Worm (Caenorhabditis elegans) whole organism, L2 larva: ENCODE measurements around the gene coh-4.
A peak's percentile ranks its signal among the peaks of the same experiment; 100 is the strongest.

Experiments
- C34F6.9 ChIP-seq: fragments of 150-350 bp; optimal IDR thresholded peaks from 2 replicates; lab custom pipeline; 2014; ENCODE audit warnings: missing biosample characterization, missing genetic modification characterization
- F13H6.1 ChIP-seq: sonication (generic microtip); optimal IDR thresholded peaks from 2 replicates; lab custom pipeline; 2016; ENCODE audit warnings: missing genetic modification characterization, missing compliant biosample characterization
- Y55F3AM.14 ChIP-seq: fragments of 200-800 bp; sonication (Bioruptor generic); optimal IDR thresholded peaks from 2 replicates; lab custom pipeline; 2018; ENCODE audit warnings: mild to moderate bottlenecking, missing genetic modification characterization, missing compliant biosample characterization
- ZK546.5 ChIP-seq: sonication (generic microtip); optimal IDR thresholded peaks from 2 replicates; lab custom pipeline; 2017; ENCODE audit warnings: missing biosample characterization, missing genetic modification characterization
- alr-1 ChIP-seq: fragments of 150-350 bp; optimal IDR thresholded peaks from 2 replicates; lab custom pipeline; 2014; ENCODE audit warnings: missing biosample characterization, missing genetic modification characterization
- ama-1 ChIP-seq: fragments of 150-350 bp; optimal IDR thresholded peaks from 2 replicates; lab custom pipeline; 2018; ENCODE audit warnings: inconsistent platforms
- blmp-1 ChIP-seq: sonication (generic microtip); optimal IDR thresholded peaks from 2 replicates; lab custom pipeline; 2017; ENCODE audit warnings: missing genetic modification characterization, mild to moderate bottlenecking, missing compliant biosample characterization, antibody characterized with exemption, moderate library complexity; ENCODE audit not compliant: insufficient read depth
- ceh-16 ChIP-seq: fragments of 150-350 bp; optimal IDR thresholded peaks from 2 replicates; lab custom pipeline; 2014; ENCODE audit warnings: missing biosample characterization, missing genetic modification characterization
- ceh-82 ChIP-seq: fragments of 150-350 bp; optimal IDR thresholded peaks from 2 replicates; lab custom pipeline; 2014; ENCODE audit warnings: missing biosample characterization, missing genetic modification characterization
- crh-2 ChIP-seq: sonication (generic microtip); optimal IDR thresholded peaks from 2 replicates; lab custom pipeline; 2017; ENCODE audit warnings: missing biosample characterization, missing genetic modification characterization
- dmd-4 ChIP-seq: sonication (generic microtip); optimal IDR thresholded peaks from 2 replicates; lab custom pipeline; 2017; ENCODE audit warnings: missing biosample characterization, missing genetic modification characterization
- egl-27 ChIP-seq: sonication (generic microtip); optimal IDR thresholded peaks from 3 replicates; lab custom pipeline; 2017; ENCODE audit warnings: missing biosample characterization, missing genetic modification reagents, missing genetic modification characterization
- elt-1 ChIP-seq: fragments of 150-350 bp; optimal IDR thresholded peaks from 2 replicates; lab custom pipeline; 2014; ENCODE audit warnings: missing biosample characterization, missing genetic modification characterization
- elt-3 ChIP-seq: sonication (generic microtip); optimal IDR thresholded peaks from 2 replicates; lab custom pipeline; 2017; ENCODE audit warnings: missing biosample characterization, missing genetic modification characterization
- fos-1 ChIP-seq: fragments of 150-350 bp; optimal IDR thresholded peaks from 2 replicates; lab custom pipeline; 2014; ENCODE audit warnings: missing biosample characterization, missing genetic modification characterization
- gmeb-1 ChIP-seq: fragments of 150-350 bp; optimal IDR thresholded peaks from 2 replicates; lab custom pipeline; 2014; ENCODE audit warnings: missing biosample characterization, missing genetic modification characterization
- lin-11 ChIP-seq: fragments of 150-350 bp; sonication (generic microtip); optimal IDR thresholded peaks from 2 replicates; lab custom pipeline; 2014; ENCODE audit warnings: missing biosample characterization, missing genetic modification characterization, inconsistent platforms, mixed read lengths
- lin-13 ChIP-seq: fragments of 150-350 bp; optimal IDR thresholded peaks from 2 replicates; lab custom pipeline; 2014; ENCODE audit warnings: missing biosample characterization, missing genetic modification reagents, missing genetic modification characterization
- lin-39 ChIP-seq: fragments of 150-350 bp; optimal IDR thresholded peaks from 2 replicates; lab custom pipeline; 2014; ENCODE audit warnings: missing biosample characterization, missing genetic modification reagents, missing genetic modification characterization
- lsy-2 ChIP-seq, 2 experiments: fragments of 150-350 bp in 1 of 2; sonication (generic microtip) in 1 of 2; optimal IDR thresholded peaks; 2 replicates each; lab custom pipeline; 2014 to 2017; ENCODE audit warnings: missing biosample characterization in 2 of 2, missing genetic modification characterization in 2 of 2
- mab-5 ChIP-seq: fragments of 150-350 bp; optimal IDR thresholded peaks from 2 replicates; lab custom pipeline; 2014; ENCODE audit warnings: missing biosample characterization, missing genetic modification characterization
- mbf-1 ChIP-seq: sonication (generic microtip); optimal IDR thresholded peaks from 2 replicates; lab custom pipeline; 2017; ENCODE audit warnings: missing biosample characterization, missing genetic modification characterization
- mdl-1 ChIP-seq, 2 experiments: fragments of 150-350 bp in 1 of 2; sonication (generic microtip) in 1 of 2; optimal IDR thresholded peaks; 2 replicates each; lab custom pipeline; 2017; ENCODE audit warnings: missing biosample characterization in 2 of 2, missing genetic modification characterization in 2 of 2
- nhr-11 ChIP-seq: fragments of 150-350 bp; optimal IDR thresholded peaks from 2 replicates; lab custom pipeline; 2014; ENCODE audit warnings: missing biosample characterization, missing genetic modification characterization
- nhr-12 ChIP-seq: fragments of 150-350 bp; optimal IDR thresholded peaks from 2 replicates; lab custom pipeline; 2014; ENCODE audit warnings: missing biosample characterization, missing genetic modification characterization
- nhr-129 ChIP-seq: fragments of 150-350 bp; optimal IDR thresholded peaks from 2 replicates; lab custom pipeline; 2014; ENCODE audit warnings: missing biosample characterization, missing genetic modification characterization
- nhr-21 ChIP-seq: fragments of 150-350 bp; optimal IDR thresholded peaks from 2 replicates; lab custom pipeline; 2014; ENCODE audit warnings: missing biosample characterization, missing genetic modification characterization
- nhr-23 ChIP-seq: fragments of 150-350 bp; optimal IDR thresholded peaks from 2 replicates; lab custom pipeline; 2014; ENCODE audit warnings: missing biosample characterization, missing genetic modification reagents, missing genetic modification characterization
- nhr-237 ChIP-seq: fragments of 150-350 bp; optimal IDR thresholded peaks from 2 replicates; lab custom pipeline; 2014; ENCODE audit warnings: missing biosample characterization, missing genetic modification characterization
- nhr-25 ChIP-seq: fragments of 150-350 bp; sonication (generic microtip); optimal IDR thresholded peaks from 3 replicates; lab custom pipeline; 2014; ENCODE audit warnings: missing biosample characterization, missing genetic modification characterization
- nhr-6 ChIP-seq: fragments of 150-350 bp; optimal IDR thresholded peaks from 2 replicates; lab custom pipeline; 2014; ENCODE audit warnings: missing biosample characterization, missing genetic modification characterization
- nhr-77 ChIP-seq: fragments of 150-350 bp; optimal IDR thresholded peaks from 2 replicates; lab custom pipeline; 2014; ENCODE audit warnings: missing biosample characterization, missing genetic modification characterization
- peb-1 ChIP-seq: fragments of 150-350 bp; optimal IDR thresholded peaks from 2 replicates; lab custom pipeline; 2014; ENCODE audit warnings: missing biosample characterization, missing genetic modification characterization
- sem-4 ChIP-seq: fragments of 150-350 bp; optimal IDR thresholded peaks from 2 replicates; lab custom pipeline; 2014; ENCODE audit warnings: missing biosample characterization, missing genetic modification reagents, missing genetic modification characterization
- sma-3 ChIP-seq: sonication (generic microtip); optimal IDR thresholded peaks from 2 replicates; lab custom pipeline; 2016; ENCODE audit warnings: missing genetic modification reagents, missing genetic modification characterization, missing compliant biosample characterization
- sma-9 ChIP-seq, 2 experiments: fragments of 150-350 bp in 1 of 2; sonication (generic microtip) in 1 of 2; optimal IDR thresholded peaks; 2 replicates each; lab custom pipeline; 2014 to 2016; ENCODE audit warnings: missing genetic modification characterization in 2 of 2, mild to moderate bottlenecking in 1 of 2, missing biosample characterization in 1 of 2, missing compliant biosample characterization in 1 of 2, missing genetic modification reagents in 1 of 2, moderate library complexity in 1 of 2
- snpc-4 ChIP-seq: fragments of 150-350 bp; optimal IDR thresholded peaks from 2 replicates; lab custom pipeline; 2014; ENCODE audit warnings: missing biosample characterization, missing genetic modification characterization
- unc-39 ChIP-seq: fragments of 150-350 bp; optimal IDR thresholded peaks from 2 replicates; lab custom pipeline; 2014; ENCODE audit warnings: missing biosample characterization, missing genetic modification characterization
- unc-55 ChIP-seq: fragments of 150-350 bp; sonication (generic microtip); optimal IDR thresholded peaks from 3 replicates; lab custom pipeline; 2014; ENCODE audit warnings: missing biosample characterization, missing genetic modification reagents, missing genetic modification characterization
- unc-62 ChIP-seq: fragments of 150-350 bp; optimal IDR thresholded peaks from 2 replicates; lab custom pipeline; 2014; ENCODE audit warnings: missing biosample characterization, missing genetic modification reagents, missing genetic modification characterization
- zag-1 ChIP-seq: fragments of 150-350 bp; optimal IDR thresholded peaks from 2 replicates; lab custom pipeline; 2014; ENCODE audit warnings: missing biosample characterization, missing genetic modification characterization
- ztf-11 ChIP-seq: sonication (generic microtip); optimal IDR thresholded peaks from 2 replicates; lab custom pipeline; 2017; ENCODE audit warnings: missing biosample characterization, missing genetic modification characterization
- ztf-4 ChIP-seq: fragments of 150-350 bp; optimal IDR thresholded peaks from 2 replicates; lab custom pipeline; 2014; ENCODE audit warnings: missing biosample characterization, missing genetic modification characterization

The coh-4 gene

ce11 chrV:4152200-4152599, 23.2 kb downstream of the coh-4 start, which contains the start of gene Y45G5AM.6:
TSS of gene Y45G5AM.6 (minus strand) at chrV:4152300.
- TF ChIP-seq sma-3 (GFP tag; lab: Kevin White, UChicago) (no peak), nhr-77 (tag; lab: Kevin White, UChicago) (no peak), elt-3 (tag; lab: Kevin White, UChicago) (no peak), ZK546.5 (tag; lab: Kevin White, UChicago) (no peak), lsy-2 (tag; optimal IDR thresholded peaks at IDR 0.05; lab: Kevin White, UChicago) (no peak), gmeb-1 (tag; lab: Kevin White, UChicago) (no peak), nhr-23 (tag; lab: Kevin White, UChicago) (no peak), lin-13 (GFP tag; lab: Kevin White, UChicago) (no peak), C34F6.9 (tag; lab: Kevin White, UChicago) (no peak), peb-1 (tag; lab: Kevin White, UChicago) (no peak), nhr-25 (tag; lab: Kevin White, UChicago) (no peak), nhr-6 (tag; lab: Kevin White, UChicago) (no peak), lin-11 (no peak), crh-2 (tag; lab: Kevin White, UChicago) (no peak), nhr-21 (no peak), fos-1 (tag; lab: Kevin White, UChicago) (no peak), ztf-4 (tag; lab: Kevin White, UChicago) (no peak), mdl-1 (tag; optimal IDR thresholded peaks at IDR 0.05; lab: Kevin White, UChicago) (no peak)

- TF ChIP-seq unc-62 (GFP tag; lab: Kevin White, UChicago) (no peak), nhr-77 (tag; lab: Kevin White, UChicago) (no peak), peb-1 (tag; lab: Kevin White, UChicago) (no peak), crh-2 (tag; lab: Kevin White, UChicago) (no peak), egl-27 (tag; lab: Kevin White, UChicago) (no peak)
Measured at ce11 chrV:4151400-4151799, 24.0 kb downstream of the coh-4 start.

ce11 chrV:4144205-4144604, 31.2 kb downstream of the coh-4 start, which contains the start of gene Y45G5AL.1:
TSS of gene Y45G5AL.1 (plus strand) at chrV:4144505.
- TF ChIP-seq gmeb-1 (tag; lab: Kevin White, UChicago): no peak
- TF ChIP-seq nhr-11 (tag; lab: Kevin White, UChicago): no peak
- TF ChIP-seq C34F6.9 (tag; lab: Kevin White, UChicago): no peak
- TF ChIP-seq sma-9 (GFP tag; optimal IDR thresholded peaks at IDR 0.05; lab: Kevin White, UChicago): no peak
- TF ChIP-seq sma-9 (tag; optimal IDR thresholded peaks at IDR 0.05; lab: Kevin White, UChicago): no peak
- TF ChIP-seq sem-4 (tag; lab: Kevin White, UChicago): no peak
- TF ChIP-seq alr-1: no peak

ce11 chrV:4143034-4143433, 32.4 kb downstream of the coh-4 start:
- TF ChIP-seq nhr-12 (tag; lab: Kevin White, UChicago): no peak
- TF ChIP-seq dmd-4 (tag; lab: Kevin White, UChicago): no peak
- peak in 1 of 2 experiments; percentile 33 for TF ChIP-seq mdl-1 (tag; optimal IDR thresholded peaks at IDR 0.05; lab: Kevin White, UChicago)
- TF ChIP-seq nhr-6 (tag; lab: Kevin White, UChicago): no peak
- TF ChIP-seq nhr-23 (tag; lab: Kevin White, UChicago): no peak
- no peak for TF ChIP-seq ama-1 (lab: Kevin White, UChicago)
- peak; percentile 87 for TF ChIP-seq crh-2 (tag; lab: Kevin White, UChicago)
- peak; percentile 54 for TF ChIP-seq egl-27 (tag; lab: Kevin White, UChicago)
- peak; percentile 69 for TF ChIP-seq Y55F3AM.14 (GFP tag; lab: Kevin White, UChicago)
- peak; percentile 76 for TF ChIP-seq F13H6.1 (tag; lab: Kevin White, UChicago)
- TF ChIP-seq ZK546.5 (tag; lab: Kevin White, UChicago): no peak
- TF ChIP-seq peb-1 (tag; lab: Kevin White, UChicago): no peak
- TF ChIP-seq snpc-4 (tag; lab: Kevin White, UChicago): peak; percentile 4
- TF ChIP-seq ztf-11: no peak
- peak; percentile 60 for TF ChIP-seq nhr-129
- no peak for TF ChIP-seq ceh-82 (tag; lab: Kevin White, UChicago)
- TF ChIP-seq unc-62 (GFP tag; lab: Kevin White, UChicago): no peak
- TF ChIP-seq lin-13 (GFP tag; lab: Kevin White, UChicago): peak; percentile 78
- no peak for TF ChIP-seq alr-1
- no peak for TF ChIP-seq elt-3 (tag; lab: Kevin White, UChicago)
- peak; percentile 82 for TF ChIP-seq mab-5
- TF ChIP-seq unc-39: no peak
- peak; percentile 53 to 90 for TF ChIP-seq lsy-2 (tag; optimal IDR thresholded peaks at IDR 0.05; lab: Kevin White, UChicago)
- TF ChIP-seq gmeb-1 (tag; lab: Kevin White, UChicago): peak; percentile 78
- TF ChIP-seq elt-1 (tag; lab: Kevin White, UChicago): no peak
- peak; percentile 72 for TF ChIP-seq nhr-21
- no peak for TF ChIP-seq nhr-11 (tag; lab: Kevin White, UChicago)
- peak; percentile 73 for TF ChIP-seq sem-4 (tag; lab: Kevin White, UChicago)
- TF ChIP-seq nhr-237 (tag; lab: Kevin White, UChicago): no peak
- no peak for TF ChIP-seq nhr-77 (tag; lab: Kevin White, UChicago)
- peak; percentile 38 for TF ChIP-seq lin-11
- TF ChIP-seq ztf-4 (tag; lab: Kevin White, UChicago): peak; percentile 63
- TF ChIP-seq ceh-16: no peak
- TF ChIP-seq zag-1: peak; percentile 40
- peak; percentile 27 for TF ChIP-seq blmp-1 (tag; lab: Kevin White, UChicago)
- TF ChIP-seq C34F6.9 (tag; lab: Kevin White, UChicago): peak; percentile 95
- peak; percentile 40 for TF ChIP-seq fos-1 (tag; lab: Kevin White, UChicago)
- TF ChIP-seq lin-39: no peak
- peak; percentile 77 for TF ChIP-seq unc-55
- TF ChIP-seq mbf-1: no peak
